Worm (Caenorhabditis elegans) whole organism, L1 larva: ENCODE data around the gene ZK154.4.

ENCODE experiments used
- aha-1 ChIP-seq: fragments of 150-350 bp; optimal IDR thresholded peaks from 2 replicates; lab custom pipeline; 2014; ENCODE audit warnings: missing biosample characterization, missing genetic modification characterization
- ces-1 ChIP-seq: fragments of 150-350 bp; optimal IDR thresholded peaks from 2 replicates; lab custom pipeline; 2014; ENCODE audit warnings: missing biosample characterization, missing genetic modification reagents, missing genetic modification characterization
- dpl-1 ChIP-seq, 3 experiments: fragments of 150-350 bp in 2 of 3; sonication (generic microtip) in 1 of 3; optimal IDR thresholded peaks; 2 replicates each; lab custom pipeline; 2014 to 2017; ENCODE audit warnings: missing biosample characterization in 3 of 3, missing genetic modification characterization in 3 of 3, missing genetic modification reagents in 3 of 3
- fkh-4 ChIP-seq: sonication (generic microtip); optimal IDR thresholded peaks from 2 replicates; lab custom pipeline; 2016; ENCODE audit warnings: missing compliant biosample characterization, missing genetic modification characterization, borderline replicate concordance
- jun-1 ChIP-seq: fragments of 150-350 bp; optimal IDR thresholded peaks from 2 replicates; lab custom pipeline; 2014; ENCODE audit warnings: missing biosample characterization, missing genetic modification reagents, missing genetic modification characterization
- lin-13 ChIP-seq: fragments of 150-350 bp; optimal IDR thresholded peaks from 2 replicates; lab custom pipeline; 2014; ENCODE audit warnings: missing biosample characterization, missing genetic modification reagents, missing genetic modification characterization
- lin-14 ChIP-seq: fragments of 200-800 bp; sonication (Bioruptor generic); optimal IDR thresholded peaks from 2 replicates; lab custom pipeline; 2018; ENCODE audit warnings: mild to moderate bottlenecking, missing genetic modification characterization, moderate library complexity, missing compliant biosample characterization
- lin-39 ChIP-seq: fragments of 150-350 bp; optimal IDR thresholded peaks from 2 replicates; lab custom pipeline; 2014; ENCODE audit warnings: missing biosample characterization, missing genetic modification reagents, missing genetic modification characterization
- nhr-12 ChIP-seq: sonication (generic microtip); optimal IDR thresholded peaks from 2 replicates; lab custom pipeline; 2017; ENCODE audit warnings: missing biosample characterization, missing genetic modification characterization
- nhr-28 ChIP-seq: fragments of 150-350 bp; optimal IDR thresholded peaks from 2 replicates; lab custom pipeline; 2014; ENCODE audit warnings: missing biosample characterization, missing genetic modification characterization
- nhr-71 ChIP-seq: sonication (generic microtip); optimal IDR thresholded peaks from 2 replicates; lab custom pipeline; 2016; ENCODE audit warnings: mild to moderate bottlenecking, missing genetic modification characterization, moderate library complexity, missing compliant biosample characterization
- sox-4 ChIP-seq: sonication (generic microtip); optimal IDR thresholded peaks from 2 replicates; lab custom pipeline; 2016; ENCODE audit warnings: missing genetic modification characterization, missing compliant biosample characterization
- unc-62 ChIP-seq: fragments of 150-350 bp; optimal IDR thresholded peaks from 2 replicates; lab custom pipeline; 2014; ENCODE audit warnings: missing biosample characterization, missing genetic modification reagents, missing genetic modification characterization

ce11 chrX:7779527-7780033 is 2.6 kb downstream of the ZK154.4 start, which contains the start of gene ZK154.1:
- no peak for TF ChIP-seq nhr-71 (tag; lab: Kevin White, UChicago)
- no peak for TF ChIP-seq jun-1 (tag; lab: Kevin White, UChicago)
- no peak for TF ChIP-seq nhr-28 (tag; lab: Kevin White, UChicago)
- no peak for TF ChIP-seq aha-1 (tag; lab: Kevin White, UChicago)
- no peak for TF ChIP-seq sox-4 (tag; lab: Kevin White, UChicago)
- no peak for TF ChIP-seq lin-39 (tag; lab: Kevin White, UChicago)
- TF ChIP-seq fkh-4 (tag; lab: Kevin White, UChicago) = no peak
- no peak for TF ChIP-seq lin-13
- TF ChIP-seq lin-14 (GFP tag; lab: Kevin White, UChicago) = no peak
- TF ChIP-seq dpl-1 (GFP tag; optimal IDR thresholded peaks at IDR 0.05; lab: Kevin White, UChicago) = no peak
- TF ChIP-seq ces-1 (GFP tag; lab: Kevin White, UChicago) = no peak
- TF ChIP-seq nhr-12 (tag; lab: Kevin White, UChicago) = no peak
- TF ChIP-seq unc-62 (GFP tag; lab: Kevin White, UChicago) = no peak
